Worm (Caenorhabditis elegans) whole organism, L1 larva: ENCODE results near the gene F46B6.13.

ENCODE experiments used
- jun-1 ChIP-seq: fragments of 150-350 bp; optimal IDR thresholded peaks from 2 replicates; lab custom pipeline; 2014; ENCODE audit warnings: missing biosample characterization, missing genetic modification reagents, missing genetic modification characterization
- nhr-28 ChIP-seq: fragments of 150-350 bp; optimal IDR thresholded peaks from 2 replicates; lab custom pipeline; 2014; ENCODE audit warnings: missing biosample characterization, missing genetic modification characterization
- nhr-76 ChIP-seq: sonication (generic microtip); optimal IDR thresholded peaks from 2 replicates; lab custom pipeline; 2017; ENCODE audit warnings: missing biosample characterization, missing genetic modification characterization
- nhr-77 ChIP-seq: fragments of 150-350 bp; optimal IDR thresholded peaks from 2 replicates; lab custom pipeline; 2014; ENCODE audit warnings: missing biosample characterization, missing genetic modification characterization
- sptf-1 ChIP-seq: fragments of 150-350 bp; optimal IDR thresholded peaks from 2 replicates; lab custom pipeline; 2014; ENCODE audit warnings: missing biosample characterization, missing genetic modification characterization

- TF ChIP-seq nhr-77 (tag; lab: Kevin White, UChicago) (no peak), sptf-1 (tag; lab: Kevin White, UChicago) (no peak), jun-1 (no peak), nhr-76 (tag; lab: Kevin White, UChicago) (no peak), nhr-28 (tag; lab: Kevin White, UChicago) (no peak)
Measured at ce11 chrV:9798212-9798611, 764 bp downstream of the F46B6.13 start.
